Worm (Caenorhabditis elegans): ENCODE results near the gene srsx-34.

The srsx-34 gene

DNA sequence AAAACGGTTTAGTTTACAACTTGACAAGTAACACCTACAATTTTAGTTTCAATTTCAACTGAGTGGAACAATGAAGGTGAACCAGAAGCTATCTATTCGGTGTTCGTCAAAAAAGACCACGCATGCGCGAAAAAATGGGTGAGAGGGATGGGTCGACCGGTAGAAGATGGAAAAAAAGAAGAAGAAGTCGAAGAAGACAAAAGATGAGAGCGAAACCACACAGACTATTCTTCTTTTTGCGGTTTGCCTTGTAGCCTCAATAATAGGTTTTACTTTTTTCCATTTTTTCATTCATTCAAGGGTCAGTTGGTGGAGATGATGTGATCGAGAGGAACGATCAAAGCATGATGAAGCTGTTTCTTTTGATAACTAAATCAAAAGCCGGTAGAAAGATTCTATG is 46.6 kb downstream of the srsx-34 start:
- no peak for TF ChIP-seq ZK546.5 (tag; optimal IDR thresholded peaks at IDR 0.05)
- no peak for TF ChIP-seq elt-3 (tag; optimal IDR thresholded peaks at IDR 0.05)
- TF ChIP-seq alr-1 (tag; optimal IDR thresholded peaks at IDR 0.05): no peak
- TF ChIP-seq gmeb-1 (tag; optimal IDR thresholded peaks at IDR 0.05): no peak
- TF ChIP-seq elt-1 (tag; optimal IDR thresholded peaks at IDR 0.05): no peak
- TF ChIP-seq fos-1 (tag; optimal IDR thresholded peaks at IDR 0.05): no peak

ce11 chrV:9084252-9084651 is 48.5 kb downstream of the srsx-34 start:
- TF ChIP-seq sma-9 (GFP tag; optimal IDR thresholded peaks at IDR 0.05) (peak; percentile 68), sma-9 (tag; optimal IDR thresholded peaks at IDR 0.05) (no peak), sma-3 (GFP tag; optimal IDR thresholded peaks at IDR 0.05) (peak; percentile 17), ztf-11 (tag; optimal IDR thresholded peaks at IDR 0.05) (no peak)

- TF ChIP-seq nhr-6 (tag; optimal IDR thresholded peaks at IDR 0.05): no peak
- no peak for TF ChIP-seq R02D3.7 (tag; optimal IDR thresholded peaks at IDR 0.05)
- TF ChIP-seq unc-62 (GFP tag; optimal IDR thresholded peaks at IDR 0.05): no peak
- TF ChIP-seq unc-55 (GFP tag; optimal IDR thresholded peaks at IDR 0.05): no peak
- TF ChIP-seq nhr-129 (tag; optimal IDR thresholded peaks at IDR 0.05): no peak
- no peak for TF ChIP-seq dmd-4 (tag; optimal IDR thresholded peaks at IDR 0.05)
- TF ChIP-seq sma-3 (GFP tag; optimal IDR thresholded peaks at IDR 0.05): peak; percentile 92
- no peak for TF ChIP-seq mab-5 (tag; optimal IDR thresholded peaks at IDR 0.05)
- TF ChIP-seq nhr-23 (tag; optimal IDR thresholded peaks at IDR 0.05): no peak
- TF ChIP-seq nhr-25 (tag; optimal IDR thresholded peaks at IDR 0.05): peak; percentile 63
- no peak for TF ChIP-seq blmp-1 (tag; optimal IDR thresholded peaks at IDR 0.05; ENCODE audit: insufficient read depth)
- no peak for TF ChIP-seq ama-1 (optimal IDR thresholded peaks at IDR 0.05)
- no peak for TF ChIP-seq ztf-1 (GFP tag; conservative IDR thresholded peaks at IDR 0.05)
- TF ChIP-seq snpc-4 (tag; optimal IDR thresholded peaks at IDR 0.05): no peak
- TF ChIP-seq elt-3 (tag; optimal IDR thresholded peaks at IDR 0.05): no peak
- TF ChIP-seq nhr-21 (tag; optimal IDR thresholded peaks at IDR 0.05): peak; percentile 71
- no peak for TF ChIP-seq sem-4 (tag; optimal IDR thresholded peaks at IDR 0.05)
- TF ChIP-seq ztf-4 (tag; optimal IDR thresholded peaks at IDR 0.05): no peak
- TF ChIP-seq nhr-237 (tag; optimal IDR thresholded peaks at IDR 0.05): no peak
- peak; percentile 24 for TF ChIP-seq egl-27 (tag; optimal IDR thresholded peaks at IDR 0.05)
- no peak for TF ChIP-seq ceh-82 (tag; optimal IDR thresholded peaks at IDR 0.05)
- no peak for TF ChIP-seq C34F6.9 (tag; optimal IDR thresholded peaks at IDR 0.05)
- no peak for TF ChIP-seq ZK546.5 (tag; optimal IDR thresholded peaks at IDR 0.05)
- no peak for TF ChIP-seq alr-1 (tag; optimal IDR thresholded peaks at IDR 0.05)
- TF ChIP-seq peb-1 (tag; optimal IDR thresholded peaks at IDR 0.05): no peak
- no peak for TF ChIP-seq lin-39 (tag; optimal IDR thresholded peaks at IDR 0.05)
- no peak for TF ChIP-seq elt-1 (tag; optimal IDR thresholded peaks at IDR 0.05)
- TF ChIP-seq gmeb-1 (tag; optimal IDR thresholded peaks at IDR 0.05): no peak
- TF ChIP-seq ceh-16 (tag; optimal IDR thresholded peaks at IDR 0.05): no peak
- no peak for TF ChIP-seq lsy-2 (tag; optimal IDR thresholded peaks at IDR 0.05)
- TF ChIP-seq nhr-12 (tag; optimal IDR thresholded peaks at IDR 0.05): no peak
- no peak for TF ChIP-seq lin-13 (GFP tag; optimal IDR thresholded peaks at IDR 0.05)
- peak; percentile 56 for TF ChIP-seq sma-9 (GFP tag; optimal IDR thresholded peaks at IDR 0.05)
- no peak for TF ChIP-seq sma-9 (tag; optimal IDR thresholded peaks at IDR 0.05)
- no peak for TF ChIP-seq nhr-10 (tag; optimal IDR thresholded peaks at IDR 0.05)
- peak in 1 of 2 experiments; percentile 7 for TF ChIP-seq mdl-1 (tag; optimal IDR thresholded peaks at IDR 0.05)
- no peak for TF ChIP-seq aly-2 (tag; optimal IDR thresholded peaks at IDR 0.05)
- TF ChIP-seq lin-11 (tag; optimal IDR thresholded peaks at IDR 0.05): no peak
- TF ChIP-seq crh-2 (tag; optimal IDR thresholded peaks at IDR 0.05): peak; percentile 16
- peak; percentile 76 for TF ChIP-seq fos-1 (tag; optimal IDR thresholded peaks at IDR 0.05)
- TF ChIP-seq nhr-77 (tag; optimal IDR thresholded peaks at IDR 0.05): no peak
- TF ChIP-seq nhr-11 (tag; optimal IDR thresholded peaks at IDR 0.05): no peak
- TF ChIP-seq unc-39 (tag; optimal IDR thresholded peaks at IDR 0.05): no peak
- TF ChIP-seq Y55F3AM.14 (GFP tag; optimal IDR thresholded peaks at IDR 0.05): no peak
- no peak for TF ChIP-seq zag-1 (tag; optimal IDR thresholded peaks at IDR 0.05)
- TF ChIP-seq mbf-1 (tag; optimal IDR thresholded peaks at IDR 0.05): no peak
These were observed 50.1 kb downstream of the srsx-34 start for ce11 chrV:9085845-9086244.
